Fruit fly (Drosophila melanogaster): Measurements from ENCODE around the gene Gel.
A peak's percentile ranks its signal among the peaks of the same experiment; 100 is the strongest.

Gel gene

dm6 chr3R:4243096-4243940 is 8.3 kb downstream of the Gel start, which contains the start of gene CG34305:
TSS of gene CG34305 (minus strand) at chr3R:4243146.
- TF ChIP-seq CG8159 (tag; optimal IDR thresholded peaks at IDR 0.05) (peak; percentile 49), CG12605 (GFP tag; IDR thresholded peaks at IDR 0.05) (no peak), Snoo (tag; optimal IDR thresholded peaks at IDR 0.05) (no peak), Pif1A (GFP tag; optimal IDR thresholded peaks at IDR 0.05) (peak; percentile 7)

dm6 chr3R:4246578-4247070 is 11.6 kb downstream of the Gel start, which contains the start of gene TwdlF:
TSS of gene TwdlF (plus strand) at chr3R:4247020.
- TF ChIP-seq CG4496 (GFP tag; IDR thresholded peaks at IDR 0.05) (no peak), Snoo (tag; optimal IDR thresholded peaks at IDR 0.05) (no peak), gl (tag; optimal IDR thresholded peaks at IDR 0.05) (no peak), CG17806 (tag; optimal IDR thresholded peaks at IDR 0.05) (no peak), CG8301 (tag; optimal IDR thresholded peaks at IDR 0.05) (no peak), EcR (GFP tag; optimal IDR thresholded peaks at IDR 0.05) (no peak), CG13204 (GFP tag; optimal IDR thresholded peaks at IDR 0.05) (no peak), CG9948 (tag; optimal IDR thresholded peaks at IDR 0.05) (no peak), CG8159 (tag; optimal IDR thresholded peaks at IDR 0.05) (no peak), D1 (tag; optimal IDR thresholded peaks at IDR 0.05) (no peak), fd96Ca (GFP tag; IDR thresholded peaks at IDR 0.05) (no peak), rn (GFP tag; IDR thresholded peaks at IDR 0.05) (no peak), Ets98B (GFP tag; IDR thresholded peaks at IDR 0.05) (no peak), CG15710 (tag; optimal IDR thresholded peaks at IDR 0.05) (no peak), CG12605 (GFP tag; IDR thresholded peaks at IDR 0.05) (no peak), CG34367 (tag; optimal IDR thresholded peaks at IDR 0.05) (no peak), Pif1A (GFP tag; optimal IDR thresholded peaks at IDR 0.05) (no peak), CG32121 (GFP tag; IDR thresholded peaks at IDR 0.05) (no peak)

dm6 chr3R:4249947-4250346 is 14.9 kb downstream of the Gel start:
- no peak for TF ChIP-seq rn (GFP tag; IDR thresholded peaks at IDR 0.05)
- no peak for TF ChIP-seq fd96Ca (GFP tag; IDR thresholded peaks at IDR 0.05)
- no peak for TF ChIP-seq CG9948 (tag; optimal IDR thresholded peaks at IDR 0.05)
- no peak for TF ChIP-seq CG13204 (GFP tag; optimal IDR thresholded peaks at IDR 0.05)
- TF ChIP-seq D1 (tag; optimal IDR thresholded peaks at IDR 0.05) = no peak
- no peak for TF ChIP-seq EcR (GFP tag; optimal IDR thresholded peaks at IDR 0.05)
- TF ChIP-seq CG8159 (tag; optimal IDR thresholded peaks at IDR 0.05) = no peak
- TF ChIP-seq CG34367 (tag; optimal IDR thresholded peaks at IDR 0.05) = no peak
- no peak for TF ChIP-seq Pif1A (GFP tag; optimal IDR thresholded peaks at IDR 0.05)
- no peak for TF ChIP-seq CG12605 (GFP tag; IDR thresholded peaks at IDR 0.05)
- TF ChIP-seq CG8301 (tag; optimal IDR thresholded peaks at IDR 0.05) = no peak
- no peak for TF ChIP-seq CG32121 (GFP tag; IDR thresholded peaks at IDR 0.05)
- no peak for TF ChIP-seq gl (tag; optimal IDR thresholded peaks at IDR 0.05)

dm6 chr3R:4251241-4251640 is 16.2 kb downstream of the Gel start, which contains the start of gene TwdlG:
TSS of gene TwdlG (minus strand) at chr3R:4251341.
- TF ChIP-seq CG8301 (tag; optimal IDR thresholded peaks at IDR 0.05) (no peak), CG10348 (GFP tag; IDR thresholded peaks at IDR 0.05) (no peak), CG4496 (GFP tag; IDR thresholded peaks at IDR 0.05) (no peak), Ets98B (GFP tag; IDR thresholded peaks at IDR 0.05) (no peak), CG8159 (tag; optimal IDR thresholded peaks at IDR 0.05) (no peak), D1 (tag; optimal IDR thresholded peaks at IDR 0.05) (no peak), Snoo (tag; optimal IDR thresholded peaks at IDR 0.05) (no peak), CG14655 (GFP tag; optimal IDR thresholded peaks at IDR 0.05) (no peak), EcR (GFP tag; optimal IDR thresholded peaks at IDR 0.05) (no peak), CG15710 (tag; optimal IDR thresholded peaks at IDR 0.05) (no peak), fd96Ca (GFP tag; IDR thresholded peaks at IDR 0.05) (no peak), gl (tag; optimal IDR thresholded peaks at IDR 0.05) (no peak)

- TF ChIP-seq CG12605 (GFP tag; IDR thresholded peaks at IDR 0.05) = no peak
- no peak for TF ChIP-seq gl (tag; optimal IDR thresholded peaks at IDR 0.05)
- no peak for TF ChIP-seq CG4496 (GFP tag; IDR thresholded peaks at IDR 0.05)
- no peak for TF ChIP-seq CG32121 (GFP tag; IDR thresholded peaks at IDR 0.05)
- no peak for TF ChIP-seq EcR (GFP tag; optimal IDR thresholded peaks at IDR 0.05)
- no peak for TF ChIP-seq Snoo (tag; optimal IDR thresholded peaks at IDR 0.05)
- TF ChIP-seq CG14655 (GFP tag; optimal IDR thresholded peaks at IDR 0.05) = no peak
- no peak for TF ChIP-seq Pif1A (GFP tag; optimal IDR thresholded peaks at IDR 0.05)
- no peak for TF ChIP-seq CG34367 (tag; optimal IDR thresholded peaks at IDR 0.05)
- no peak for TF ChIP-seq D1 (tag; optimal IDR thresholded peaks at IDR 0.05)
- TF ChIP-seq rn (GFP tag; IDR thresholded peaks at IDR 0.05) = no peak
- TF ChIP-seq Pif1B (GFP tag; optimal IDR thresholded peaks at IDR 0.05) = no peak
- no peak for TF ChIP-seq CG9948 (tag; optimal IDR thresholded peaks at IDR 0.05)
Observed at dm6 chr3R:4252943-4253342, 17.9 kb downstream of the Gel start, which contains the start of gene CG14644. TSS of gene CG14644 (minus strand) at chr3R:4253043.

- TF ChIP-seq Ets98B (GFP tag; IDR thresholded peaks at IDR 0.05) (no peak), CG4496 (GFP tag; IDR thresholded peaks at IDR 0.05) (no peak), CG9948 (tag; optimal IDR thresholded peaks at IDR 0.05) (no peak), rn (GFP tag; IDR thresholded peaks at IDR 0.05) (no peak), Pif1A (GFP tag; optimal IDR thresholded peaks at IDR 0.05) (no peak), CG32121 (GFP tag; IDR thresholded peaks at IDR 0.05) (no peak), EcR (GFP tag; optimal IDR thresholded peaks at IDR 0.05) (no peak)
Observed at dm6 chr3R:4254408-4254807, 19.4 kb downstream of the Gel start, which contains the start of gene TwdlV. TSS of gene TwdlV (plus strand) at chr3R:4254708.

Data from whole organism, pupa.